Worm (Caenorhabditis elegans) whole organism, L3 larva: ENCODE data around the gene F14D7.8.
"Not testable (repeated sequence)": the region's sequence is repeated elsewhere in the genome, so short reads cannot be mapped to it uniquely, and the experiment has no call there.

Experiments used
- aly-2 ChIP-seq: fragments of 150-350 bp; optimal IDR thresholded peaks from 2 replicates; lab custom pipeline; 2014; ENCODE audit warnings: missing biosample characterization, missing genetic modification characterization
- ceh-16 ChIP-seq: sonication (generic microtip); optimal IDR thresholded peaks from 2 replicates; lab custom pipeline; 2017; ENCODE audit warnings: missing biosample characterization, missing genetic modification characterization
- ceh-28 ChIP-seq: fragments of 150-350 bp; optimal IDR thresholded peaks from 2 replicates; lab custom pipeline; 2014; ENCODE audit warnings: missing biosample characterization, missing genetic modification reagents, missing genetic modification characterization
- ceh-82 ChIP-seq: fragments of 150-350 bp; optimal IDR thresholded peaks from 2 replicates; lab custom pipeline; 2014; ENCODE audit warnings: missing biosample characterization, missing genetic modification characterization
- ceh-9 ChIP-seq: sonication (generic microtip); optimal IDR thresholded peaks from 2 replicates; lab custom pipeline; 2018; ENCODE audit warnings: missing biosample characterization, missing genetic modification characterization
- daf-12 ChIP-seq: fragments of 150-350 bp; optimal IDR thresholded peaks from 2 replicates; lab custom pipeline; 2014; ENCODE audit warnings: missing biosample characterization, missing genetic modification reagents, missing genetic modification characterization
- egl-5 ChIP-seq: fragments of 150-350 bp; optimal IDR thresholded peaks from 2 replicates; lab custom pipeline; 2017; ENCODE audit warnings: missing biosample characterization, missing genetic modification reagents, missing genetic modification characterization, inconsistent platforms
- elt-2 ChIP-seq: sonication (generic microtip); optimal IDR thresholded peaks from 2 replicates; lab custom pipeline; 2016; ENCODE audit warnings: missing genetic modification reagents, mild to moderate bottlenecking, missing genetic modification characterization, missing compliant biosample characterization
- elt-3 ChIP-seq, 3 experiments: fragments of 150-350 bp in 1 of 3; sonication (generic microtip) in 2 of 3; optimal IDR thresholded peaks; 2 replicates in 2 of 3; 4 replicates in 1 of 3; lab custom pipeline; 2014 to 2017; ENCODE audit warnings: missing biosample characterization in 3 of 3, missing genetic modification characterization in 3 of 3
- eor-1 ChIP-seq, 2 experiments: fragments of 150-350 bp; optimal IDR thresholded peaks; 2 replicates each; lab custom pipeline; 2014 to 2018; ENCODE audit warnings: missing biosample characterization in 2 of 2, missing genetic modification characterization in 2 of 2
- fkh-10 ChIP-seq: sonication (generic microtip); optimal IDR thresholded peaks from 2 replicates; lab custom pipeline; 2017; ENCODE audit warnings: missing biosample characterization, missing genetic modification reagents, missing genetic modification characterization
- fkh-2 ChIP-seq: fragments of 150-350 bp; optimal IDR thresholded peaks from 2 replicates; lab custom pipeline; 2014; ENCODE audit warnings: missing biosample characterization, missing genetic modification reagents, missing genetic modification characterization
- fos-1 ChIP-seq: fragments of 150-350 bp; optimal IDR thresholded peaks from 2 replicates; lab custom pipeline; 2014; ENCODE audit warnings: missing biosample characterization, missing genetic modification characterization
- jun-1 ChIP-seq: fragments of 150-350 bp; optimal IDR thresholded peaks from 2 replicates; lab custom pipeline; 2014; ENCODE audit warnings: missing biosample characterization, missing genetic modification reagents, missing genetic modification characterization
- lin-15B ChIP-seq: fragments of 150-350 bp; optimal IDR thresholded peaks from 2 replicates; lab custom pipeline; 2014; ENCODE audit warnings: missing biosample characterization, missing genetic modification characterization
- lin-39 ChIP-seq: fragments of 150-350 bp; optimal IDR thresholded peaks from 2 replicates; lab custom pipeline; 2018; ENCODE audit warnings: missing biosample characterization, missing genetic modification reagents, missing genetic modification characterization
- lsy-12 ChIP-seq: sonication (generic microtip); optimal IDR thresholded peaks from 2 replicates; lab custom pipeline; 2016; ENCODE audit warnings: mild to moderate bottlenecking, missing genetic modification characterization, missing compliant biosample characterization
- mdl-1 ChIP-seq: fragments of 150-350 bp; optimal IDR thresholded peaks from 2 replicates; lab custom pipeline; 2014; ENCODE audit warnings: missing biosample characterization, missing genetic modification characterization
- mml-1 ChIP-seq: fragments of 150-350 bp; sonication (generic microtip); optimal IDR thresholded peaks from 3 replicates; lab custom pipeline; 2014; ENCODE audit warnings: missing biosample characterization, missing genetic modification characterization
- nfya-1 ChIP-seq: sonication (generic microtip); optimal IDR thresholded peaks from 2 replicates; lab custom pipeline; 2017; ENCODE audit warnings: missing genetic modification characterization, mild to moderate bottlenecking, missing compliant biosample characterization, antibody characterized with exemption, moderate library complexity; ENCODE audit not compliant: insufficient read depth
- nhr-11 ChIP-seq: fragments of 150-350 bp; optimal IDR thresholded peaks from 2 replicates; lab custom pipeline; 2014; ENCODE audit warnings: missing biosample characterization, missing genetic modification characterization
- nhr-12 ChIP-seq: fragments of 150-350 bp; optimal IDR thresholded peaks from 2 replicates; lab custom pipeline; 2014; ENCODE audit warnings: missing biosample characterization, missing genetic modification characterization
- nhr-23 ChIP-seq: fragments of 150-350 bp; optimal IDR thresholded peaks from 2 replicates; lab custom pipeline; 2014; ENCODE audit warnings: missing biosample characterization, missing genetic modification reagents, missing genetic modification characterization
- nhr-237 ChIP-seq: fragments of 150-350 bp; optimal IDR thresholded peaks from 2 replicates; lab custom pipeline; 2014; ENCODE audit warnings: missing biosample characterization, missing genetic modification characterization
- nhr-25 ChIP-seq: sonication (generic microtip); optimal IDR thresholded peaks from 2 replicates; lab custom pipeline; 2017; ENCODE audit warnings: missing biosample characterization, missing genetic modification characterization
- nhr-67 ChIP-seq: fragments of 150-350 bp; optimal IDR thresholded peaks from 2 replicates; lab custom pipeline; 2014; ENCODE audit warnings: missing biosample characterization, missing genetic modification characterization
- pqm-1 ChIP-seq: fragments of 150-350 bp; optimal IDR thresholded peaks from 2 replicates; lab custom pipeline; 2017; ENCODE audit warnings: missing biosample characterization, missing genetic modification characterization, inconsistent platforms
- sea-2 ChIP-seq: fragments of 150-350 bp; sonication (generic microtip); optimal IDR thresholded peaks from 4 replicates; lab custom pipeline; 2014; ENCODE audit warnings: missing biosample characterization, missing genetic modification reagents, missing genetic modification characterization
- snpc-4 ChIP-seq: fragments of 150-350 bp; optimal IDR thresholded peaks from 2 replicates; lab custom pipeline; 2014; ENCODE audit warnings: missing biosample characterization, missing genetic modification characterization
- tbx-2 ChIP-seq: sonication (generic microtip); optimal IDR thresholded peaks from 2 replicates; lab custom pipeline; 2016; ENCODE audit warnings: mild to moderate bottlenecking, missing genetic modification characterization, missing compliant biosample characterization
- zag-1 ChIP-seq: fragments of 150-350 bp; optimal IDR thresholded peaks from 2 replicates; lab custom pipeline; 2014; ENCODE audit warnings: missing biosample characterization, missing genetic modification characterization
- ztf-11 ChIP-seq: fragments of 150-350 bp; optimal IDR thresholded peaks from 2 replicates; lab custom pipeline; 2014; ENCODE audit warnings: missing biosample characterization, missing genetic modification characterization

F14D7.8 gene

DNA sequence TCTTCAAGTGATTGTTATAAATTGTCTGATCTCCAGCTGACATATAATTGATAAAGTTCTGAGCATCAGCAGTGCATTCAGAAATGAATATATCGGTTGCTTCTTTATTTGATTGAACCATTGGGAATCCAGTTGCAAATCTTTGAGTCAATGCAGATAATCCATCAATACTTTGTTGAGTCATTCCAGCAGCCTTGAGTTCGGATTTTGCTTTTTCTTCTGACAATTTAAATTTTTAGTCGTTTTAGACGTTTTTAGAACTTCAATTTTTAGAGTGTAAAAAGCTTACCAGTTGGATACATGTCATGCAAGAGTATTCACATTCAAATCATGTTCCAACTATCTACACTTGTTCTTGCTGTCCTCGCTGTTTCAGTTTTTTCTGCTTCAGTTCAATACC, 3.0 kb downstream of the F14D7.8 start, which contains the start of gene F14D7.14:
TSS of gene F14D7.14 (plus strand) at position 301 of the 400 bp plus-strand sequence.
- TF ChIP-seq eor-1 (tag; optimal IDR thresholded peaks at IDR 0.05; lab: Kevin White, UChicago); nfya-1 (tag; lab: Kevin White, UChicago); lin-15B: not testable (repeated sequence)
- TF ChIP-seq, all 47 proteins: peak for 0; not testable (repeated sequence) for 47

DNA sequence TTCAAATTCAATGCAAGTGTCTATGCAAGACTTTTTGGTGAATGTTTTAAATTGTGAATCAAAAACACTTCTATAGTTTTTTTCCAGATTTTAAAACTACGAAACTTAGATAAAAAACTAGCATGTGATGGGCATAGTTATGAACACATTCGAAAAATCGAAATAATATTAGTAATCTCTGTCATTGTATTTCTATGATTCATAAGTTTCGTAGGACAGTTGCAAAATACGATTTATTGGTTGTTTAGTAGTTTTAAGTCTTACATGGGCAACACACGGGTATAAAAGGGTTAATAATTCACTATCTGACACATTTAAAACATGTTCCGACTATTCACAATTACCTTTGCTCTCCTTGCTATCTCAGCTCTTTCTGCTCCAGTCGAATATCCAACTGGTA, 4.4 kb downstream of the F14D7.8 start, which contains the start of gene spig-5:
TSS of gene spig-5 (plus strand) at position 301 of the 400 bp plus-strand sequence.
- TF ChIP-seq zag-1, nhr-23, nhr-67 (tag; lab: Kevin White, UChicago): not testable (repeated sequence)

DNA sequence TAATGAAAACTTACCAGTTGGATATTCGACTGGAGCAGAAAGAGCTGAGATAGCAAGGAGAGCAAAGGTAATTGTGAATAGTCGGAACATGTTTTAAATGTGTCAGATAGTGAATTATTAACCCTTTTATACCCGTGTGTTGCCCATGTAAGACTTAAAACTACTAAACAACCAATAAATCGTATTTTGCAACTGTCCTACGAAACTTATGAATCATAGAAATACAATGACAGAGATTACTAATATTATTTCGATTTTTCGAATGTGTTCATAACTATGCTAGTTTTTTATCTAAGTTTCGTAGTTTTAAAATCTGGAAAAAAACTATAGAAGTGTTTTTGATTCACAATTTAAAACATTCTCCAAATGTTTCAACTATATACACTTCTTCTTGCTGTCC, 5.8 kb downstream of the F14D7.8 start, which contains the start of gene spig-4:
TSS of gene spig-4 (minus strand) at position 101 of the 400 bp plus-strand sequence.
- not testable (repeated sequence) for TF ChIP-seq fkh-10; nhr-11 (tag; lab: Kevin White, UChicago); ztf-11
- TF ChIP-seq, all 47 proteins: peak for 0; not testable (repeated sequence) for 47

DNA sequence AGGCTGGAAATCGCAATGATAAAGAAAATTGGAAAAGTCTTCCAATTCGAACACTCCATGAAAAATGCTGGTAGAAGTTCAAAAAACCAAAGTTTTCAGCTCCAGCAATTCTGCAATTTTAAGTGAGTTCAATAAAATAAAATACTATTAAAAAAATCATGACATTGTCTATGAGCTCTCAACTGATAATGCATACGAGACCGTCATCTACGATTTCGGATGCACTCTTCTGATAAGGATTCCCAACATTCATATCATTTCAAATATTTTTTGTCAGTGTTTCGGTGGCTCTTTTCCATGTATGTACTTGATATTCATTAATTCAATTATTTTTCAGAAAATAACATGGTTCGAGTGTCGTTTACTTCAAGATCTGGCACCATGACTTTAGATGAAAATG, 11.5 kb downstream of the F14D7.8 start, which contains the start of gene F14D7.6:
TSS of gene F14D7.6 (plus strand) at position 338 of the 400 bp plus-strand sequence.
- TF ChIP-seq nhr-23 (tag; lab: Kevin White, UChicago) = no peak
- TF ChIP-seq elt-2 = peak; percentile 59
- TF ChIP-seq pqm-1 = peak; percentile 33

DNA sequence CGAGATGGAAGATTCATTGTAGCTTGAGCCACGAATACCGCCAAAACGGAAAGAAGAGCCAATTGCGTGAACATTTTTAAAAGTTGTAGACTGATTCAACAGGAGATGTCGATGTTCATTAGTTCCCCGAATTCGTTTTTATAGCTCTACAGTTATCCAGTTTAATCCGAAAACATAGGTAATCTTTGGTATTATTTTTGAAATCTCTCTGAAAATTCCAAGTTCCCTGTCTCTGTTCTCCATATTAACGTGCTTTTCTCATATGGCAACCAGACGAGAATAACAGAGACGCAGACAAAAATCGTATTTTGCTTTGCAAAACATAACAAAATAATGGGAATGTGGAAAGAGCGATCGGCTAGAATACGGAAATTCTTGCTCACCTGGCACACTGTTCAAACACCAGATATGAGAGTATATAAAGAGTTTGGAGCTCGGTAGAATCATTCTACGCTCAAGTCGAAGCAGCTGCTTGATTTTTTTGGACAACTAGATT, 13.0 kb downstream of the F14D7.8 start, which contains the start of the genes spig-3 and F14D7.12:
TSS of gene spig-3 (minus strand) at position 101 of the 496 bp plus-strand sequence.
TSS of gene F14D7.12 (plus strand) at position 446 of the 496 bp plus-strand sequence.
- TF ChIP-seq ceh-16 (tag; lab: Kevin White, UChicago) (no peak), aly-2 (tag; lab: Kevin White, UChicago) (no peak), ceh-28 (tag; lab: Kevin White, UChicago) (no peak), ceh-82 (tag; lab: Kevin White, UChicago) (no peak), elt-2 (no peak), elt-3 (tag; optimal IDR thresholded peaks at IDR 0.05; lab: Kevin White, UChicago) (no peak), snpc-4 (tag; lab: Kevin White, UChicago) (no peak), lin-39 (no peak), mml-1 (tag; lab: Kevin White, UChicago) (no peak), ceh-9 (no peak), fkh-2 (tag; lab: Kevin White, UChicago) (no peak), nhr-25 (tag; lab: Kevin White, UChicago) (no peak), nhr-11 (tag; lab: Kevin White, UChicago) (no peak), lin-15B (no peak), sea-2 (no peak), egl-5 (tag; lab: Kevin White, UChicago) (no peak)
- TF ChIP-seq, all 47 proteins: peak for 0

DNA sequence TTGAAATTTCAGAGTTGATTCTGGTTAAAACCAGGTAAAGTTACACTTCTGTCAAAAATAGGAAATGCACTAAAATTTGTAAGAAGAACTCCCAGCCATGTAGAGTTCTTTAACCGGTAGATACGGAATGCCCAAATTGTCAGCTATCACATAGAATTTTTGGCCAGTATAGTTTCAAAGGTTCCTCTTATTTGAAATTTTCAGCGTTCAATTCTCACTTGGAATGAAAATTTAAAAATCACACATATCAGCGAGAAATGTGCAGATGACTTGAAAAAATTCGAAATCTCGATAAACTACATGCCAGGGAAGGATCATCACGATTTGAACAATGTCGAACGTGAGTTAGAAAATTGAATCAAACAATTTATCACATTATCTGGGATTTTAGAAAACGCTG, 16.1 kb downstream of the F14D7.8 start, which contains the start of gene F14D7.3:
TSS of gene F14D7.3 (plus strand) at position 301 of the 400 bp plus-strand sequence.
- TF ChIP-seq egl-5 (tag; lab: Kevin White, UChicago) = no peak
- no peak for TF ChIP-seq ceh-28 (tag; lab: Kevin White, UChicago)
- no peak for TF ChIP-seq fos-1 (tag; lab: Kevin White, UChicago)

DNA sequence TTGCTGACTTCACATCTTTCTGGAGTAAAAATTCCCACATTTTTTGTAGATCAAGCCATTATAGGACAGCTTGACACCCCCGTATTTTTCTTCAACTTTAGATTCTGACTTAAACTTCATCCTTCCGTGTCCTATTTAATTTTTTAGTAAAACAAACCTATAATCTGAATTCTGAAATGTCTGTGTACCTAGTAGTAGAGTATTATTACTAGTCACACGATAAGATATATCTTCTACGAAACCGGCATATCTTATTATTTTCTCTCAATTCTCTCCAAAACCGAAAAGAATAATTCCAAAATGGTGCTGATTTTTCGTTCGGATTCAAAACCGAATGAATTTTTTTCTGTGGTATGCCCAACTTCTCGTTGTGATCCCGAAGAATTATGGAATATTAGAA, 18.2 kb downstream of the F14D7.8 start, which contains the start of gene F14D7.9:
TSS of gene F14D7.9 (plus strand) at position 301 of the 400 bp plus-strand sequence.
- TF ChIP-seq nhr-25 (tag; lab: Kevin White, UChicago) = no peak
- no peak for TF ChIP-seq elt-3 (tag; optimal IDR thresholded peaks at IDR 0.05; lab: Kevin White, UChicago)
- no peak for TF ChIP-seq mdl-1 (tag; lab: Kevin White, UChicago)
- no peak for TF ChIP-seq tbx-2
- TF ChIP-seq ztf-11 = no peak
- no peak for TF ChIP-seq lsy-12 (tag; lab: Kevin White, UChicago)
- TF ChIP-seq ceh-16 (tag; lab: Kevin White, UChicago) = no peak
- no peak for TF ChIP-seq pqm-1
- no peak for TF ChIP-seq sea-2
- TF ChIP-seq egl-5 (tag; lab: Kevin White, UChicago) = no peak
- TF ChIP-seq daf-12 (tag; lab: Kevin White, UChicago) = no peak
- no peak for TF ChIP-seq nhr-237 (tag; lab: Kevin White, UChicago)
- no peak for TF ChIP-seq nhr-12 (tag; lab: Kevin White, UChicago)
- TF ChIP-seq nfya-1 (tag; lab: Kevin White, UChicago) = no peak
- no peak for TF ChIP-seq fkh-2 (tag; lab: Kevin White, UChicago)
- TF ChIP-seq eor-1 (tag; optimal IDR thresholded peaks at IDR 0.05; lab: Kevin White, UChicago) = no peak
- TF ChIP-seq jun-1 (tag; lab: Kevin White, UChicago) = no peak
